Fruit fly (Drosophila melanogaster) whole organism, wandering third instar larva: Measurements from ENCODE around the gene Ube3a.

ENCODE experiments used
- Abd-B ChIP-seq: fragments of >200 bp; optimal IDR thresholded peaks from 2 replicates; lab custom pipeline; 2017; ENCODE audit warnings: missing biosample characterization, missing genetic modification characterization
- CG32264 ChIP-seq: fragments of 200-800 bp; sonication (Bioruptor generic); optimal IDR thresholded peaks from 2 replicates; lab custom pipeline; 2016; ENCODE audit warnings: missing biosample characterization, missing genetic modification characterization
- CG9705 ChIP-seq: fragments of 200-800 bp; sonication (Bioruptor generic); optimal IDR thresholded peaks from 2 replicates; lab custom pipeline; 2018; ENCODE audit warnings: missing biosample characterization, mild to moderate bottlenecking, missing genetic modification characterization
- CrebA ChIP-seq: fragments of 200-800 bp; sonication (Bioruptor generic); optimal IDR thresholded peaks from 2 replicates; lab custom pipeline; 2016; ENCODE audit warnings: missing biosample characterization, mild to moderate bottlenecking, missing genetic modification characterization, borderline replicate concordance
- Dfd ChIP-seq: fragments of >200 bp; optimal IDR thresholded peaks from 2 replicates; lab custom pipeline; 2017; ENCODE audit warnings: missing biosample characterization, missing genetic modification characterization
- Dif ChIP-seq: fragments of 200-275, 200-300 bp; sonication (Bioruptor generic); optimal IDR thresholded peaks from 2 replicates; lab custom pipeline; 2018; ENCODE audit warnings: missing biosample characterization, missing genetic modification characterization; ENCODE audit not compliant: partially characterized antibody
- HLH106 ChIP-seq: fragments of 200-800 bp; optimal IDR thresholded peaks from 3 replicates; lab custom pipeline; 2019; ENCODE audit warnings: missing biosample characterization, mild to moderate bottlenecking, missing genetic modification characterization, moderate library complexity
- Hnf4 ChIP-seq: fragments of 200-800 bp; sonication (Bioruptor generic); optimal IDR thresholded peaks from 2 replicates; lab custom pipeline; 2016; ENCODE audit warnings: missing biosample characterization, mild to moderate bottlenecking, missing genetic modification characterization
- Hr78 ChIP-seq: fragments of >200 bp; optimal IDR thresholded peaks from 2 replicates; lab custom pipeline; 2017; ENCODE audit warnings: missing biosample characterization, missing genetic modification characterization
- Hr83 ChIP-seq: fragments of 200-300 bp; sonication (Bioruptor generic); optimal IDR thresholded peaks from 2 replicates; lab custom pipeline; 2016; ENCODE audit warnings: missing biosample characterization, mild to moderate bottlenecking, missing genetic modification characterization, moderate library complexity; ENCODE audit not compliant: poor library complexity, severe bottlenecking
- Jra ChIP-seq: sonication (Bioruptor generic); optimal IDR thresholded peaks from 2 replicates; lab custom pipeline; 2016; ENCODE audit warnings: missing biosample characterization, missing genetic modification characterization
- Mio ChIP-seq: sonication (Bioruptor generic); optimal IDR thresholded peaks from 2 replicates; lab custom pipeline; 2016; ENCODE audit warnings: missing biosample characterization, missing genetic modification characterization
- Myc ChIP-seq: fragments of >200 bp; optimal IDR thresholded peaks from 2 replicates; lab custom pipeline; 2017
- N ChIP-seq: fragments of >200 bp; optimal IDR thresholded peaks from 2 replicates; lab custom pipeline; 2018; ENCODE audit warnings: missing biosample characterization, missing external identifiers, missing genetic modification characterization
- OdsH ChIP-seq: fragments of 200-800 bp; sonication (Bioruptor generic); optimal IDR thresholded peaks from 2 replicates; lab custom pipeline; 2016; ENCODE audit warnings: missing biosample characterization, mild to moderate bottlenecking, missing genetic modification characterization
- Rel ChIP-seq, 2 experiments: fragments of 200-800 bp; sonication (Bioruptor generic) in 1 of 2; optimal IDR thresholded peaks; 2 replicates in 1 of 2; 3 replicates in 1 of 2; lab custom pipeline; 2016 to 2019; ENCODE audit warnings: mild to moderate bottlenecking in 2 of 2, missing biosample characterization in 2 of 2, missing genetic modification characterization in 2 of 2, moderate library complexity in 1 of 2
- Sp1 ChIP-seq: fragments of 200-800 bp; sonication (Bioruptor generic); optimal IDR thresholded peaks from 3 replicates; lab custom pipeline; 2019; ENCODE audit warnings: missing biosample characterization, mild to moderate bottlenecking, missing genetic modification characterization, moderate library complexity
- br ChIP-seq: fragments of 200-800 bp; sonication (Bioruptor generic); optimal IDR thresholded peaks from 2 replicates; lab custom pipeline; 2016; ENCODE audit warnings: missing biosample characterization, missing genetic modification characterization
- brk ChIP-seq: fragments of 200-800 bp; sonication (Bioruptor generic); optimal IDR thresholded peaks from 2 replicates; lab custom pipeline; 2016; ENCODE audit warnings: missing biosample characterization, mild to moderate bottlenecking, missing genetic modification characterization
- dl ChIP-seq, 2 experiments: fragments of 175-275, 200-275 bp in 1 of 2; fragments of 200-275 bp in 1 of 2; sonication (Bioruptor generic); optimal IDR thresholded peaks; lab custom pipeline; 2018; ENCODE audit warnings: mild to moderate bottlenecking in 2 of 2, missing biosample characterization in 2 of 2, missing genetic modification characterization in 2 of 2, moderate library complexity in 2 of 2; ENCODE audit not compliant: partially characterized antibody in 2 of 2, insufficient read depth in 1 of 2
- dmrt93B ChIP-seq: fragments of 200-800 bp; sonication (Bioruptor generic); optimal IDR thresholded peaks from 2 replicates; lab custom pipeline; 2018; ENCODE audit warnings: missing biosample characterization, mild to moderate bottlenecking, missing genetic modification characterization
- ey ChIP-seq: fragments of 200-800 bp; sonication (Bioruptor generic); optimal IDR thresholded peaks from 2 replicates; lab custom pipeline; 2016; ENCODE audit warnings: missing biosample characterization, missing genetic modification characterization
- foxo ChIP-seq, 2 experiments: fragments of 200-800 bp; sonication (Bioruptor generic); optimal IDR thresholded peaks; 2 replicates in 1 of 2; 3 replicates in 1 of 2; lab custom pipeline; 2016 to 2017; ENCODE audit warnings: missing biosample characterization in 2 of 2, missing genetic modification characterization in 2 of 2
- fru ChIP-seq: fragments of 200-800 bp; sonication (Bioruptor generic); optimal IDR thresholded peaks from 3 replicates; lab custom pipeline; 2016; ENCODE audit warnings: missing biosample characterization, mild to moderate bottlenecking, missing genetic modification characterization
- h ChIP-seq: fragments of 200-800 bp; sonication (Bioruptor generic); optimal IDR thresholded peaks from 3 replicates; lab custom pipeline; 2016; ENCODE audit warnings: missing biosample characterization, mild to moderate bottlenecking, missing genetic modification characterization
- jim ChIP-seq: fragments of 175-275, 200-325 bp; sonication (Bioruptor generic); optimal IDR thresholded peaks from 2 replicates; lab custom pipeline; 2016; ENCODE audit warnings: missing biosample characterization, mild to moderate bottlenecking, missing genetic modification characterization
- lola ChIP-seq: fragments of >200 bp; optimal IDR thresholded peaks from 2 replicates; lab custom pipeline; 2017; ENCODE audit warnings: missing biosample characterization, missing genetic modification characterization
- pan ChIP-seq: fragments of >200 bp; optimal IDR thresholded peaks from 2 replicates; lab custom pipeline; 2017
- rgr ChIP-seq: fragments of 200-800 bp; sonication (Bioruptor generic); optimal IDR thresholded peaks from 3 replicates; lab custom pipeline; 2016; ENCODE audit warnings: missing biosample characterization, mild to moderate bottlenecking, missing genetic modification characterization
- sage ChIP-seq: fragments of 200-800 bp; sonication (Bioruptor generic); optimal IDR thresholded peaks from 2 replicates; lab custom pipeline; 2016; ENCODE audit warnings: missing biosample characterization, mild to moderate bottlenecking, missing genetic modification characterization
- sv ChIP-seq: fragments of 200-800 bp; sonication (Bioruptor generic); optimal IDR thresholded peaks from 3 replicates; lab custom pipeline; 2016; ENCODE audit warnings: missing biosample characterization, missing genetic modification characterization
- tai ChIP-seq: sonication (Bioruptor generic); optimal IDR thresholded peaks from 2 replicates; lab custom pipeline; 2016; ENCODE audit warnings: missing biosample characterization, missing genetic modification characterization
- usp ChIP-seq: fragments of >200 bp; optimal IDR thresholded peaks from 2 replicates; lab custom pipeline; 2017; ENCODE audit warnings: missing biosample characterization, missing genetic modification characterization
- woc ChIP-seq: sonication (Bioruptor generic); optimal IDR thresholded peaks from 2 replicates; lab custom pipeline; 2016; ENCODE audit warnings: missing biosample characterization, mild to moderate bottlenecking, missing genetic modification characterization

The Ube3a gene

DNA sequence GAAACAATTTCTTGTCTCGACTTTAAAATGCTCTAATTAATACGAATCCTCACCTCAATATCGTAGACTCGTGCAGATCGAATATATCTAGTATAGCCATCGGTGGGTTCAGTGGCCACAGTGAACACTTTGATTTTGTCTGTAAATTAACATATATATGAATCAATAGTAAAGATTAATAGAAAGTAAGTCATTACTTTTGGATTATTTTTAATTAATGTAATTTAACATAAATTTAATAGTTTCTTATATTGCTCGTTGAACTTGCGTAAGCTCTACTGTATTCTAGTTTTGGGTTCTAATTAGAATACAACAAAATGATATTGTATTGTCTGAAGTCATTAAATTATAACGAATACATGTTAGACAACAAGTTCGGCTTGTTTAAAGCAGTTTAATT is 5.5 kb downstream of the Ube3a start:
- TF ChIP-seq Rel (GFP tag; optimal IDR thresholded peaks at IDR 0.05; lab: Kevin White, UChicago) (no peak), Rel (tag; optimal IDR thresholded peaks at IDR 0.05; lab: Kevin White, UChicago) (no peak), br (no peak)

DNA sequence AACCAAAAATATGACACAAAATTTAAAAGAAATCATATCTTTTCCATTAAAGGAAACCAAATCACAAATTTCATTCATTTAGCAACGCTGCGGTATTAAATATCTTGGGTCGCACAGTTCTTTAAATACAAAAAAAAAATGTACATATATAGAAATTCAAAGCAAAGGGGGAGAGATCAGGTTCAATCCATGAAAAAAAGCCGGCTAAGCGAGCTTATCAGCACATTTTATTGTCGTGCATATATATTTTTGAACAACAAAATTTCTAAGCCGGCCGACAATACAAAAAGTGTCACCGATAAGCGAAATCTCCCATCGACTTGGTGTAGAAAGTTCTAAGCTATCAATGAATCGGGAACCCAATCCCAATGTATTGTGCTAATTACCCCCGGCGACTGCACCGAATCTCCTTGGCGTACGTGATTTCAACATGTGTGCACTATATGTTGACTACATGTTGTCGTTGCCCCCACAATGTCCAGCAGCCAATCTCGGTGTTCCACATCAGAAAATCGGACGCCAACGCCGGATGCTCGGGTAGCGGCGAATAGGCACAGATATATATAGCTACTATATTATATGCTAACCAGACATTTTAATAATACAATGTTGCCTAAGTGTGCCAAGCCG is 6.4 kb downstream of the Ube3a start:
- TF ChIP-seq pan (lab: Kevin White, UChicago) (no peak), Sp1 (GFP tag; lab: Kevin White, UChicago) (no peak), Hr83 (no peak), dl (GFP tag; optimal IDR thresholded peaks at IDR 0.05; lab: Kevin White, UChicago; ENCODE audit: insufficient read depth in 1 of 2, partially characterized antibody in 2 of 2) (no peak), Jra (GFP tag; lab: Kevin White, UChicago) (no peak), tai (GFP tag; lab: Kevin White, UChicago) (no peak), Mio (GFP tag; lab: Kevin White, UChicago) (no peak), CrebA (GFP tag; lab: Kevin White, UChicago) (no peak)

- no peak for TF ChIP-seq HLH106 (tag; lab: Kevin White, UChicago)
- no peak for TF ChIP-seq rgr (GFP tag; lab: Kevin White, UChicago)
- TF ChIP-seq h (GFP tag; lab: Kevin White, UChicago), result no peak
- no peak for TF ChIP-seq Jra (GFP tag; lab: Kevin White, UChicago)
- no peak for TF ChIP-seq ey
- no peak for TF ChIP-seq Hr83
- no peak for TF ChIP-seq Sp1 (GFP tag; lab: Kevin White, UChicago)
Measured at dm6 chr3L:11201051-11201450, 9.3 kb downstream of the Ube3a start, which contains the start of gene nkt. Gene nkt, plus strand, starts transcription at chr3L:11201351.

DNA sequence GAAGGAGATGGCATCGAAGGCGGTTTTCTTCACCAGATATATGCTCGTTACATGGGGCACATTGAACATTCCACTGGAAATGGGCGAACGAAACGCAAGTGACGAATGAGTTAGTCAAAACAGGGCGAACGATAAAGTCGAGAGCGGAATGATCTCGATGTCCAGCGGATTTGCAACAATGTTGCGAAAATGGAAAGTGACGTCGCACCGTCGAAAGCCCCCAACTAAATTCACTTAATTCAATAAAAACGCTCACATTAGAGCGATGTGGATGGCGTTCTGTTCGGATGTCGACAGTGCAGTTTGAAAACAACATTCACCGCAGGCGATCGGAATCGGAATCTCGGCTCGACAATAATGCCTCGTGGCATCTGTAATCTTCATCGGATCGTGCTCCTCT is 11.1 kb downstream of the Ube3a start, which contains the start of gene CG7607:
CG7607 (plus strand) TSS at position 301 of the 400 bp plus-strand sequence.
- no peak for TF ChIP-seq Hnf4 (GFP tag; lab: Kevin White, UChicago)
- TF ChIP-seq Hr78, result no peak
- TF ChIP-seq Sp1 (GFP tag; lab: Kevin White, UChicago), result no peak
- no peak for TF ChIP-seq HLH106 (tag; lab: Kevin White, UChicago)
- no peak for TF ChIP-seq Dif (GFP tag; lab: Kevin White, UChicago)
- TF ChIP-seq Dfd (GFP tag; lab: Kevin White, UChicago), result no peak
- no peak for TF ChIP-seq sage (GFP tag; lab: Kevin White, UChicago)
- no peak for TF ChIP-seq woc (GFP tag; lab: Kevin White, UChicago)
- TF ChIP-seq br, result no peak
- TF ChIP-seq Rel (GFP tag; optimal IDR thresholded peaks at IDR 0.05; lab: Kevin White, UChicago), result no peak
- TF ChIP-seq Rel (tag; optimal IDR thresholded peaks at IDR 0.05; lab: Kevin White, UChicago), result no peak
- TF ChIP-seq dl (GFP tag; optimal IDR thresholded peaks at IDR 0.05; lab: Kevin White, UChicago; ENCODE audit: insufficient read depth in 1 of 2, partially characterized antibody in 2 of 2), result no peak
- TF ChIP-seq Myc (lab: Kevin White, UChicago), result no peak
- TF ChIP-seq, all 38 proteins: peak for 0

- TF ChIP-seq N (GFP tag; lab: Kevin White, UChicago) (no peak), dl (GFP tag; optimal IDR thresholded peaks at IDR 0.05; lab: Kevin White, UChicago; ENCODE audit: insufficient read depth in 1 of 2, partially characterized antibody in 2 of 2) (no peak), br (no peak), Myc (lab: Kevin White, UChicago) (no peak), brk (GFP tag; lab: Kevin White, UChicago) (no peak)
Measured at dm6 chr3L:11198375-11198774, 12.0 kb downstream of the Ube3a start.

DNA sequence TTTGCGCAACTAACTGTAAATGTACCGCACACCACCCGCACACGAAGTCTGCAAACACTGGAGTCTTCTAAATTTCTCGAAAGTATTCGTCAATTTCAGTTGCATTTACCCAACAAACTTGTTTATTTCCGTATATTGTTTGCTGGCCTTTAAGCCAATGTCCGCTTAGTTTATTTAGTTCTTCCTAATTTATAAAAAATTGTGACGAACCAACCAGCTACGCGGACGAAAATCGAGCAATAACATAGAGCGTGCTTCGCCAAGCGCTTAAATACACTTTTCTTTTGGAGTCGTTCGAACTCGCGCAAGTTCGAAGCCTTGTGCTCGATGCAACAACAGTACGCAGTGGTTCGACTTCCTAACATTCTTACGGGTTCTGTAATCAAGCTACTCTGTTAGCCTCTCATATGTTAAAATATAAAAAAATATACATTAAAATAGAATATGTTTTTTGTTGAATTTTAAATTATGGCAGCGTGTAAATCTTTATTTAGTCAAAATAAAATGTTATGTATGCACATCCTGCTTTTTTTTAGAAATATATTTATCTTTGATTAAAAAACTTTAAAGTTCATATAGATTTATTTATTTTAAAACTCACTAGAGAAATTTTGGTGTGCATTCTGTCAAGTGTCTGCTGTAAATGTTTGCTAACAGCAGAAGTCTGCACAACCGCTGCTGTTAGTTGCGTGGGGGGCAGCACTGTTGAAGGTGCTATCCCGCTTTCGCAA is 12.9 kb downstream of the Ube3a start, which contains the start of gene GlcAT-P:
GlcAT-P (minus strand) TSS at position 246 of the 731 bp plus-strand sequence.
- no peak for TF ChIP-seq usp (GFP tag; lab: Kevin White, UChicago)
- TF ChIP-seq woc (GFP tag; lab: Kevin White, UChicago), result peak; percentile 45
- TF ChIP-seq Mio (GFP tag; lab: Kevin White, UChicago), result no peak
- no peak for TF ChIP-seq Rel (GFP tag; optimal IDR thresholded peaks at IDR 0.05; lab: Kevin White, UChicago)
- no peak for TF ChIP-seq Rel (tag; optimal IDR thresholded peaks at IDR 0.05; lab: Kevin White, UChicago)
- no peak for TF ChIP-seq Abd-B (GFP tag; lab: Kevin White, UChicago)
- TF ChIP-seq HLH106 (tag; lab: Kevin White, UChicago), result peak; percentile 69
- TF ChIP-seq ey, result no peak
- peak; percentile 69 for TF ChIP-seq Sp1 (GFP tag; lab: Kevin White, UChicago)
- TF ChIP-seq OdsH (GFP tag; lab: Kevin White, UChicago), result peak; percentile 57
- TF ChIP-seq brk (GFP tag; lab: Kevin White, UChicago), result peak; percentile 60
- TF ChIP-seq Dif (GFP tag; lab: Kevin White, UChicago), result no peak
- peak; percentile 2 for TF ChIP-seq Hnf4 (GFP tag; lab: Kevin White, UChicago)
- TF ChIP-seq Jra (GFP tag; lab: Kevin White, UChicago), result no peak
- TF ChIP-seq CG9705 (GFP tag; lab: Kevin White, UChicago), result peak; percentile 2
- TF ChIP-seq dmrt93B (GFP tag; lab: Kevin White, UChicago), result no peak
- no peak for TF ChIP-seq br
- no peak for TF ChIP-seq h (GFP tag; lab: Kevin White, UChicago)
- TF ChIP-seq foxo (GFP tag; optimal IDR thresholded peaks at IDR 0.05; lab: Kevin White, UChicago), result peak in 1 of 2 experiments; percentile 63
- no peak for TF ChIP-seq CG32264
- peak; percentile 36 for TF ChIP-seq sv
- peak; percentile 56 for TF ChIP-seq fru (GFP tag; lab: Kevin White, UChicago)
- TF ChIP-seq Dfd (GFP tag; lab: Kevin White, UChicago), result no peak
- TF ChIP-seq lola (GFP tag; lab: Kevin White, UChicago), result no peak
- TF ChIP-seq jim (GFP tag; lab: Kevin White, UChicago), result no peak
- no peak for TF ChIP-seq sage (GFP tag; lab: Kevin White, UChicago)
